Fruit fly (Drosophila melanogaster): ENCODE measurements around the gene shps.
A peak's percentile ranks its signal among the peaks of the same experiment; 100 is the strongest.

The shps gene

DNA sequence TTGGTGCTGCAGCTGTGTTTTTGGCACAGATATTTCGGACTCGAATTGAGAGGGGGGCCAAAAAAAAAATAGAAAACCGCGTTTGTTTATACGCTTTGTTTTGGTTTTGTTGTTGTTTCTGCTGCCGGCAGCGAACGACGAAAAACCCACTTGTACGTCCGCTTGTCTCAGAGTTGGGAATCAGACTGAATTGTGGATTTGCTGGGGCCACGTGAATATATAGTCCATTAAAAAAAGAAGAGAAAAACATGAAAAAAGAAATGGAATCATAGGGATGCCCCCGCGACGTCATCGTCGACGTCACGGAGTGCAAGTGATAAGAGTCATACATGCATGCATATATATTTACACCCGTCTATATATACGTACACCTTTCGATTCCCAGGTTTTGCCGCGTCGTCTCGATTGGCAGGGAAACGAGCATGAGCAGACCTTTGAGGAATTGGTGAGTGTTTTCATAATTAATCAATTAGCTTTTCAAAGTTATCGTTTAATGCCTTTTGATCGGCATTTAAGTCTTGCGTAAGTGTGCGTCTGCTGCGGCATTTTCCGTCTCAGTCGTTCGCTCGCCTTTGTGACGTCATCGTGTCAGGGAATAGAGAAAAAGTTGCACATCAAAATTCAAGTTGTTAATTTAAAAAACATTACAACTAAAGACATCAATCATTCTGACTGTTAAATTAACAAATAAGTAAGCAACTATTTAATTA lies 40.4 kb downstream of the shps start (continued):
- TF ChIP-seq CG6254 (GFP tag; optimal IDR thresholded peaks at IDR 0.05): no peak
- TF ChIP-seq p53 (GFP tag; optimal IDR thresholded peaks at IDR 0.05): no peak
- no peak for TF ChIP-seq CG13296 (GFP tag; optimal IDR thresholded peaks at IDR 0.05)
- TF ChIP-seq sr (GFP tag; IDR thresholded peaks at IDR 0.05): no peak
- TF ChIP-seq shn (GFP tag; optimal IDR thresholded peaks at IDR 0.05): peak; percentile 9
- no peak for TF ChIP-seq Ravus (GFP tag; IDR thresholded peaks at IDR 0.05)
- TF ChIP-seq CG17829 (tag; optimal IDR thresholded peaks at IDR 0.05): no peak
- TF ChIP-seq sug (tag; optimal IDR thresholded peaks at IDR 0.05): no peak
- TF ChIP-seq fru (optimal IDR thresholded peaks at IDR 0.05): no peak
- no peak for TF ChIP-seq Kr (GFP tag; optimal IDR thresholded peaks at IDR 0.05)
- TF ChIP-seq Drgx (GFP tag; IDR thresholded peaks at IDR 0.05): no peak
- no peak for TF ChIP-seq inv (GFP tag; IDR thresholded peaks at IDR 0.05; ENCODE audit: partially characterized antibody)
- TF ChIP-seq CG10274 (GFP tag; optimal IDR thresholded peaks at IDR 0.05): no peak
- TF ChIP-seq CG30020 (tag; optimal IDR thresholded peaks at IDR 0.05): no peak
- TF ChIP-seq Rfx (GFP tag; IDR thresholded peaks at IDR 0.05): no peak
- TF ChIP-seq CG12155 (GFP tag; optimal IDR thresholded peaks at IDR 0.05): no peak
- TF ChIP-seq HLH4C (GFP tag; IDR thresholded peaks at IDR 0.05; ENCODE audit: partially characterized antibody): no peak
- peak; percentile 12 for TF ChIP-seq en (GFP tag; optimal IDR thresholded peaks at IDR 0.05)
- no peak for TF ChIP-seq CG1792 (GFP tag; optimal IDR thresholded peaks at IDR 0.05)
- TF ChIP-seq az2 (GFP tag; optimal IDR thresholded peaks at IDR 0.05): no peak
- peak; percentile 38; the same call in 1 of the 2 replicates for TF ChIP-seq CG32772 (GFP tag; IDR thresholded peaks at IDR 0.05)
- peak; percentile 67 for TF ChIP-seq BtbVII (GFP tag; optimal IDR thresholded peaks at IDR 0.05)
- TF ChIP-seq tup (GFP tag; optimal IDR thresholded peaks at IDR 0.05): no peak
- no peak for TF ChIP-seq Doc2 (GFP tag; IDR thresholded peaks at IDR 0.05)
- TF ChIP-seq Blimp-1 (GFP tag; optimal IDR thresholded peaks at IDR 0.05): no peak
- no peak for TF ChIP-seq CG8388 (GFP tag; optimal IDR thresholded peaks at IDR 0.05)
- no peak for TF ChIP-seq disco-r (GFP tag; optimal IDR thresholded peaks at IDR 0.05)
- no peak for TF ChIP-seq YL-1 (GFP tag; optimal IDR thresholded peaks at IDR 0.05)
- TF ChIP-seq CG18599 (GFP tag; optimal IDR thresholded peaks at IDR 0.05): no peak
- no peak for TF ChIP-seq CG12236 (GFP tag; optimal IDR thresholded peaks at IDR 0.05)
- TF ChIP-seq chm (GFP tag; IDR thresholded peaks at IDR 0.05): 0 out of 2 replicates have a peak, but pooled peaks have one; percentile 8
- no peak for TF ChIP-seq GATAe (GFP tag; conservative IDR thresholded peaks at IDR 0.05)
- TF ChIP-seq Med (GFP tag): peak; percentile 35
- TF ChIP-seq CG30403 (GFP tag; optimal IDR thresholded peaks at IDR 0.05): no peak
- no peak for TF ChIP-seq eyg (GFP tag; optimal IDR thresholded peaks at IDR 0.05)
- TF ChIP-seq CG7839 (tag; optimal IDR thresholded peaks at IDR 0.05): no peak
- peak; percentile 54 for TF ChIP-seq nom (GFP tag; optimal IDR thresholded peaks at IDR 0.05)
- TF ChIP-seq gce (GFP tag; IDR thresholded peaks at IDR 0.05): no peak
- TF ChIP-seq CG3847 (GFP tag; IDR thresholded peaks at IDR 0.05): no peak
- TF ChIP-seq CG8089 (GFP tag; optimal IDR thresholded peaks at IDR 0.05): no peak
- TF ChIP-seq HmgD (GFP tag; optimal IDR thresholded peaks at IDR 0.05): no peak
- no peak for TF ChIP-seq gem (tag; optimal IDR thresholded peaks at IDR 0.05)
- TF ChIP-seq gt (GFP tag; IDR thresholded peaks at IDR 0.05): no peak
- TF ChIP-seq trem (tag; optimal IDR thresholded peaks at IDR 0.05): no peak
- TF ChIP-seq CG10431 (GFP tag; optimal IDR thresholded peaks at IDR 0.05): no peak
- TF ChIP-seq Trl (optimal IDR thresholded peaks at IDR 0.05): no peak
- TF ChIP-seq Trl (GFP tag; optimal IDR thresholded peaks at IDR 0.05): no peak
- no peak for TF ChIP-seq CG4820 (GFP tag; optimal IDR thresholded peaks at IDR 0.05)
- TF ChIP-seq CG4360 (GFP tag; IDR thresholded peaks at IDR 0.05): peak; percentile 69
- no peak for TF ChIP-seq CG15514 (GFP tag; optimal IDR thresholded peaks at IDR 0.05)
- TF ChIP-seq crc (GFP tag; optimal IDR thresholded peaks at IDR 0.05): no peak

All from whole organism, embryonic.